Worm (Caenorhabditis elegans): ENCODE data around the gene F53F4.11.

Gene F53F4.11

ce11 chrV:13625517-13626097 is 1.3 kb upstream of the F53F4.11 start, which contains the start of the genes nduv-2 and F53F4.12:
Gene nduv-2 (minus strand): TSS chrV:13625567.
Gene F53F4.12 (plus strand): TSS chrV:13626047.
- TF ChIP-seq R02D3.7 (tag; optimal IDR thresholded peaks at IDR 0.05) = peak; percentile 23
- TF ChIP-seq nhr-129 (tag; optimal IDR thresholded peaks at IDR 0.05) = peak; percentile 33
- TF ChIP-seq ama-1 (optimal IDR thresholded peaks at IDR 0.05) = no peak
- TF ChIP-seq lin-11 (tag; optimal IDR thresholded peaks at IDR 0.05) = peak; percentile 10
- no peak for TF ChIP-seq unc-62 (GFP tag; optimal IDR thresholded peaks at IDR 0.05)
- no peak for TF ChIP-seq zag-1 (tag; optimal IDR thresholded peaks at IDR 0.05)
- no peak for TF ChIP-seq Y55F3AM.14 (GFP tag; optimal IDR thresholded peaks at IDR 0.05)
- TF ChIP-seq ceh-16 (tag; optimal IDR thresholded peaks at IDR 0.05) = no peak
- TF ChIP-seq lin-39 (tag; optimal IDR thresholded peaks at IDR 0.05) = no peak
- TF ChIP-seq unc-55 (GFP tag; optimal IDR thresholded peaks at IDR 0.05) = peak; percentile 70
- TF ChIP-seq C34F6.9 (tag; optimal IDR thresholded peaks at IDR 0.05) = peak; percentile 42

ce11 chrV:13621720-13622119 is 2.6 kb downstream of the F53F4.11 start, which contains the start of gene F53F4.16:
Gene F53F4.16 (minus strand): TSS chrV:13621820.
- TF ChIP-seq elt-3 (tag; optimal IDR thresholded peaks at IDR 0.05) = no peak
- TF ChIP-seq sma-3 (GFP tag; optimal IDR thresholded peaks at IDR 0.05) = no peak
- no peak for TF ChIP-seq elt-1 (tag; optimal IDR thresholded peaks at IDR 0.05)
- TF ChIP-seq sma-9 (GFP tag; optimal IDR thresholded peaks at IDR 0.05) = no peak
- no peak for TF ChIP-seq sma-9 (tag; optimal IDR thresholded peaks at IDR 0.05)
- TF ChIP-seq egl-27 (tag; optimal IDR thresholded peaks at IDR 0.05) = no peak
- TF ChIP-seq nhr-6 (tag; optimal IDR thresholded peaks at IDR 0.05) = no peak
- no peak for TF ChIP-seq aly-2 (tag; optimal IDR thresholded peaks at IDR 0.05)
- TF ChIP-seq mbf-1 (tag; optimal IDR thresholded peaks at IDR 0.05) = no peak
- TF ChIP-seq F13H6.1 (tag; optimal IDR thresholded peaks at IDR 0.05) = no peak
- no peak for TF ChIP-seq ztf-4 (tag; optimal IDR thresholded peaks at IDR 0.05)
- TF ChIP-seq peb-1 (tag; optimal IDR thresholded peaks at IDR 0.05) = no peak
- TF ChIP-seq nhr-23 (tag; optimal IDR thresholded peaks at IDR 0.05) = no peak
- no peak for TF ChIP-seq blmp-1 (tag; optimal IDR thresholded peaks at IDR 0.05; ENCODE audit: insufficient read depth)
- no peak for TF ChIP-seq skn-1 (tag; optimal IDR thresholded peaks at IDR 0.05)
- no peak for TF ChIP-seq mdl-1 (tag; optimal IDR thresholded peaks at IDR 0.05)
- no peak for TF ChIP-seq nhr-77 (tag; optimal IDR thresholded peaks at IDR 0.05)
- no peak for TF ChIP-seq lin-11 (tag; optimal IDR thresholded peaks at IDR 0.05)
- TF ChIP-seq nhr-12 (tag; optimal IDR thresholded peaks at IDR 0.05) = no peak
- no peak for TF ChIP-seq C34F6.9 (tag; optimal IDR thresholded peaks at IDR 0.05)

- TF ChIP-seq snpc-4 (tag; optimal IDR thresholded peaks at IDR 0.05) (no peak), elt-3 (tag; optimal IDR thresholded peaks at IDR 0.05) (no peak), peb-1 (tag; optimal IDR thresholded peaks at IDR 0.05) (no peak), mab-5 (tag; optimal IDR thresholded peaks at IDR 0.05) (no peak), nhr-237 (tag; optimal IDR thresholded peaks at IDR 0.05) (no peak), blmp-1 (tag; optimal IDR thresholded peaks at IDR 0.05; ENCODE audit: insufficient read depth) (no peak), unc-39 (tag; optimal IDR thresholded peaks at IDR 0.05) (no peak), R02D3.7 (tag; optimal IDR thresholded peaks at IDR 0.05) (no peak)
These were observed 3.6 kb downstream of the F53F4.11 start, which contains the start of gene F53F4.15 for ce11 chrV:13620676-13621075. Gene F53F4.15 (plus strand): TSS chrV:13620976.

- TF ChIP-seq sma-9 (GFP tag; optimal IDR thresholded peaks at IDR 0.05) = no peak
- TF ChIP-seq sma-9 (tag; optimal IDR thresholded peaks at IDR 0.05) = no peak
- TF ChIP-seq nhr-237 (tag; optimal IDR thresholded peaks at IDR 0.05) = no peak
- TF ChIP-seq mdl-1 (tag; optimal IDR thresholded peaks at IDR 0.05) = no peak
- no peak for TF ChIP-seq elt-3 (tag; optimal IDR thresholded peaks at IDR 0.05)
- no peak for TF ChIP-seq mbf-1 (tag; optimal IDR thresholded peaks at IDR 0.05)
- no peak for TF ChIP-seq ceh-82 (tag; optimal IDR thresholded peaks at IDR 0.05)
- TF ChIP-seq crh-2 (tag; optimal IDR thresholded peaks at IDR 0.05) = no peak
- TF ChIP-seq ztf-11 (tag; optimal IDR thresholded peaks at IDR 0.05) = no peak
- no peak for TF ChIP-seq lin-39 (tag; optimal IDR thresholded peaks at IDR 0.05)
- no peak for TF ChIP-seq egl-27 (tag; optimal IDR thresholded peaks at IDR 0.05)
- no peak for TF ChIP-seq unc-55 (GFP tag; optimal IDR thresholded peaks at IDR 0.05)
- TF ChIP-seq nhr-25 (tag; optimal IDR thresholded peaks at IDR 0.05) = no peak
- no peak for TF ChIP-seq nhr-12 (tag; optimal IDR thresholded peaks at IDR 0.05)
- TF ChIP-seq ztf-4 (tag; optimal IDR thresholded peaks at IDR 0.05) = no peak
- no peak for TF ChIP-seq aly-2 (tag; optimal IDR thresholded peaks at IDR 0.05)
- no peak for TF ChIP-seq unc-62 (GFP tag; optimal IDR thresholded peaks at IDR 0.05)
- no peak for TF ChIP-seq gmeb-1 (tag; optimal IDR thresholded peaks at IDR 0.05)
- TF ChIP-seq R02D3.7 (tag; optimal IDR thresholded peaks at IDR 0.05) = no peak
These were observed 4.6 kb downstream of the F53F4.11 start, which contains the start of gene srd-11 for ce11 chrV:13619752-13620151. Gene srd-11 (minus strand): TSS chrV:13619852.
